Fruit fly (Drosophila melanogaster) whole organism, embryonic: ENCODE measurements around the gene dsx-c73A.

Experiments
- Bgb ChIP-seq: fragments of 200-800 bp; sonication (Bioruptor generic); IDR thresholded peaks from 2 replicates; pipeline ENCODE4 v1.3.6; 2022; ENCODE audit warnings: missing biosample characterization, missing genetic modification characterization; ENCODE audit not compliant: partially characterized antibody
- CG12155 ChIP-seq: fragments of 200-800 bp; sonication (Bioruptor generic); optimal IDR thresholded peaks from 3 replicates; lab custom pipeline; 2016; ENCODE audit warnings: missing biosample characterization, missing genetic modification characterization
- CG15601 ChIP-seq: fragments of 200-800 bp; sonication (Bioruptor generic); optimal IDR thresholded peaks from 3 replicates; lab custom pipeline; 2019; ENCODE audit warnings: missing biosample characterization, mild to moderate bottlenecking, missing genetic modification characterization, moderate library complexity
- CG6854 ChIP-seq: fragments of 200-800 bp; sonication (Bioruptor generic); optimal IDR thresholded peaks from 3 replicates; lab custom pipeline; 2017; ENCODE audit warnings: missing biosample characterization, mild to moderate bottlenecking, missing genetic modification characterization
- ab ChIP-seq: fragments of 200-800 bp; sonication (Bioruptor generic); optimal IDR thresholded peaks from 2 replicates; lab custom pipeline; 2016; ENCODE audit warnings: missing biosample characterization, missing genetic modification characterization
- ac ChIP-seq: fragments of 200-800 bp; sonication (Bioruptor generic); optimal IDR thresholded peaks from 3 replicates; lab custom pipeline; 2017; ENCODE audit warnings: missing biosample characterization, mild to moderate bottlenecking, missing genetic modification characterization
- bowl ChIP-seq: fragments of 200-800 bp; sonication (Bioruptor generic); IDR thresholded peaks from 2 replicates; pipeline ENCODE4 v1.3.6; 2022; ENCODE audit warnings: missing biosample characterization, missing genetic modification characterization
- chm ChIP-seq: fragments of 200-800 bp; sonication (Bioruptor generic); IDR thresholded peaks from 2 replicates; pipeline ENCODE4 v1.3.6; 2022; ENCODE audit warnings: missing biosample characterization, missing genetic modification characterization
- fru ChIP-seq: fragments of >200 bp; optimal IDR thresholded peaks from 2 replicates; lab custom pipeline; 2017
- hth ChIP-seq: fragments of >200 bp; optimal IDR thresholded peaks from 2 replicates; lab custom pipeline; 2017; ENCODE audit warnings: inconsistent platforms
- lola ChIP-seq, 3 experiments: fragments of >200 bp in 2 of 3; fragments of 200-800 bp in 1 of 3; sonication (Bioruptor generic) in 1 of 3; optimal IDR thresholded peaks; 2 replicates each; lab custom pipeline; 2017 to 2019; ENCODE audit warnings: missing biosample characterization in 3 of 3, missing genetic modification characterization in 3 of 3, mild to moderate bottlenecking in 1 of 3, moderate library complexity in 1 of 3
- odd ChIP-seq: fragments of 200-800 bp; sonication (Bioruptor generic); optimal IDR thresholded peaks from 2 replicates; lab custom pipeline; 2017; ENCODE audit warnings: missing biosample characterization, mild to moderate bottlenecking, missing genetic modification characterization
- rib ChIP-seq: fragments of 200-800 bp; sonication (Bioruptor generic); IDR thresholded peaks from 2 replicates; pipeline ENCODE4 v1.3.6; 2022; ENCODE audit warnings: missing biosample characterization, missing genetic modification characterization
- zfh1 ChIP-seq: fragments of 200-800 bp; sonication (Bioruptor generic); IDR thresholded peaks from 3 replicates; pipeline ENCODE4 v1.3.6; 2022; ENCODE audit warnings: missing biosample characterization, missing genetic modification characterization

- no peak for TF ChIP-seq ab (GFP tag; lab: Kevin White, UChicago)
- TF ChIP-seq lola (GFP tag; optimal IDR thresholded peaks at IDR 0.05; lab: Kevin White, UChicago) = no peak
- TF ChIP-seq Bgb (GFP tag; lab: Robert Waterston, UW) = no peak
- TF ChIP-seq chm (GFP tag; lab: Robert Waterston, UW) = no peak
- TF ChIP-seq CG12155 (GFP tag; lab: Kevin White, UChicago) = no peak
- TF ChIP-seq hth = no peak
- TF ChIP-seq CG6854 = no peak
- no peak for TF ChIP-seq CG15601 (tag; lab: Kevin White, UChicago)
- no peak for TF ChIP-seq zfh1 (GFP tag; lab: Robert Waterston, UW)
- no peak for TF ChIP-seq bowl (GFP tag; lab: Robert Waterston, UW)
- no peak for TF ChIP-seq rib
- TF ChIP-seq ac (GFP tag; lab: Kevin White, UChicago) = no peak
- TF ChIP-seq odd = no peak
- TF ChIP-seq fru (lab: Kevin White, UChicago) = no peak
Measured at dm6 chr3L:16478608-16479203, 26.9 kb upstream of the dsx-c73A start.
